Worm (Caenorhabditis elegans) whole organism, L1 larva: Measurements from ENCODE around the gene ins-10.
A peak's percentile ranks its signal among the peaks of the same experiment; 100 is the strongest.

Source experiments
- C04F5.9 ChIP-seq: sonication (generic microtip); optimal IDR thresholded peaks from 2 replicates; lab custom pipeline; 2016; ENCODE audit warnings: missing genetic modification characterization, missing compliant biosample characterization
- C16A3.4 ChIP-seq: fragments of 150-350 bp; optimal IDR thresholded peaks from 2 replicates; lab custom pipeline; 2014; ENCODE audit warnings: missing biosample characterization, missing genetic modification characterization
- C34B4.2 ChIP-seq: sonication (generic microtip); optimal IDR thresholded peaks from 2 replicates; lab custom pipeline; 2017; ENCODE audit warnings: mild to moderate bottlenecking, missing genetic modification characterization, missing compliant biosample characterization
- aly-2 ChIP-seq: fragments of 150-350 bp; optimal IDR thresholded peaks from 2 replicates; lab custom pipeline; 2014; ENCODE audit warnings: missing biosample characterization, missing genetic modification characterization
- ceh-63 ChIP-seq: fragments of 200-800 bp; sonication (Bioruptor generic); optimal IDR thresholded peaks from 2 replicates; lab custom pipeline; 2018; ENCODE audit warnings: mild to moderate bottlenecking, missing genetic modification characterization, missing compliant biosample characterization
- ceh-8 ChIP-seq: fragments of 200-800 bp; sonication (Bioruptor generic); optimal IDR thresholded peaks from 2 replicates; lab custom pipeline; 2018; ENCODE audit warnings: mild to moderate bottlenecking, missing genetic modification characterization, moderate library complexity, missing compliant biosample characterization
- ceh-82 ChIP-seq, 3 experiments: fragments of 150-350 bp in 1 of 3; sonication (generic microtip) in 2 of 3; optimal IDR thresholded peaks; 2 replicates each; lab custom pipeline; 2014 to 2017; ENCODE audit warnings: missing biosample characterization in 3 of 3, missing genetic modification characterization in 3 of 3
- dpl-1 ChIP-seq, 3 experiments: fragments of 150-350 bp in 2 of 3; sonication (generic microtip) in 1 of 3; optimal IDR thresholded peaks; 2 replicates each; lab custom pipeline; 2014 to 2017; ENCODE audit warnings: missing biosample characterization in 3 of 3, missing genetic modification characterization in 3 of 3, missing genetic modification reagents in 3 of 3
- efl-1 ChIP-seq, 4 experiments: fragments of 150-350 bp; optimal IDR thresholded peaks in 3 of 4; peaks in 1 of 4; 1 replicate in 1 of 4; 2 replicates in 3 of 4; lab custom pipeline; 2014; ENCODE audit warnings: missing biosample characterization in 2 of 4, missing genetic modification characterization in 2 of 4, missing genetic modification reagents in 2 of 4
- egl-13 ChIP-seq: sonication (generic microtip); optimal IDR thresholded peaks from 2 replicates; lab custom pipeline; 2016; ENCODE audit warnings: missing genotype, missing genetic modification reagents, missing genetic modification characterization, missing compliant biosample characterization
- egl-27 ChIP-seq, 2 experiments: fragments of 150-350 bp in 1 of 2; sonication (generic microtip); optimal IDR thresholded peaks; 3 replicates each; lab custom pipeline; 2017 to 2018; ENCODE audit warnings: missing biosample characterization in 2 of 2, missing genetic modification characterization in 2 of 2, missing genetic modification reagents in 2 of 2
- elt-2 ChIP-seq: sonication (generic microtip); optimal IDR thresholded peaks from 2 replicates; lab custom pipeline; 2016; ENCODE audit warnings: missing genetic modification characterization, mild to moderate bottlenecking, inconsistent platforms, missing compliant biosample characterization, missing genetic modification reagents
- elt-3 ChIP-seq, 6 experiments: fragments of 150-350 bp in 1 of 6; sonication (generic microtip); optimal IDR thresholded peaks; 2 replicates each; lab custom pipeline; 2017 to 2018; ENCODE audit warnings: missing biosample characterization in 6 of 6, missing genetic modification characterization in 6 of 6, inconsistent platforms in 1 of 6
- ets-5 ChIP-seq: fragments of 200-800 bp; sonication (Bioruptor generic); IDR thresholded peaks from 2 replicates; pipeline ENCODE4 v1.3.6; 2022; ENCODE audit warnings: missing genetic modification characterization, missing compliant biosample characterization
- fkh-10 ChIP-seq: sonication (generic microtip); optimal IDR thresholded peaks from 2 replicates; lab custom pipeline; 2017; ENCODE audit warnings: missing biosample characterization, missing genetic modification reagents, missing genetic modification characterization
- fkh-4 ChIP-seq: sonication (generic microtip); optimal IDR thresholded peaks from 2 replicates; lab custom pipeline; 2016; ENCODE audit warnings: missing compliant biosample characterization, missing genetic modification characterization, borderline replicate concordance
- fos-1 ChIP-seq: fragments of 150-350 bp; optimal IDR thresholded peaks from 2 replicates; lab custom pipeline; 2014; ENCODE audit warnings: missing biosample characterization, missing genetic modification characterization
- grh-1 ChIP-seq: fragments of 200-800 bp; sonication (Bioruptor generic); IDR thresholded peaks from 2 replicates; pipeline ENCODE4 v1.3.6; 2022; ENCODE audit warnings: missing genetic modification reagents, missing genetic modification characterization, missing compliant biosample characterization
- hlh-17 ChIP-seq: fragments of 200-800 bp; sonication (Bioruptor generic); optimal IDR thresholded peaks from 2 replicates; lab custom pipeline; 2018; ENCODE audit warnings: missing genetic modification characterization, mild to moderate bottlenecking, missing compliant biosample characterization, moderate library complexity, borderline replicate concordance
- irx-1 ChIP-seq: sonication (generic microtip); optimal IDR thresholded peaks from 2 replicates; lab custom pipeline; 2016; ENCODE audit warnings: missing genetic modification characterization, missing compliant biosample characterization
- isw-1 ChIP-seq: fragments of 200-800 bp; sonication (Bioruptor generic); IDR thresholded peaks from 2 replicates; pipeline ENCODE4 v1.3.6; 2022; ENCODE audit warnings: missing genetic modification characterization, missing compliant biosample characterization
- jun-1 ChIP-seq: fragments of 150-350 bp; optimal IDR thresholded peaks from 2 replicates; lab custom pipeline; 2014; ENCODE audit warnings: missing biosample characterization, missing genetic modification reagents, missing genetic modification characterization
- lin-13 ChIP-seq: fragments of 150-350 bp; optimal IDR thresholded peaks from 2 replicates; lab custom pipeline; 2014; ENCODE audit warnings: missing biosample characterization, missing genetic modification reagents, missing genetic modification characterization
- lin-14 ChIP-seq: fragments of 200-800 bp; sonication (Bioruptor generic); optimal IDR thresholded peaks from 2 replicates; lab custom pipeline; 2018; ENCODE audit warnings: mild to moderate bottlenecking, missing genetic modification characterization, moderate library complexity, missing compliant biosample characterization
- lin-15B ChIP-seq: fragments of 150-350 bp; sonication (generic microtip); optimal IDR thresholded peaks from 3 replicates; lab custom pipeline; 2014; ENCODE audit warnings: missing biosample characterization, missing genetic modification characterization
- lin-39 ChIP-seq: fragments of 150-350 bp; optimal IDR thresholded peaks from 2 replicates; lab custom pipeline; 2014; ENCODE audit warnings: missing biosample characterization, missing genetic modification reagents, missing genetic modification characterization
- lir-3 ChIP-seq: sonication (generic microtip); optimal IDR thresholded peaks from 2 replicates; lab custom pipeline; 2016; ENCODE audit warnings: mild to moderate bottlenecking, missing genetic modification characterization, moderate library complexity, missing compliant biosample characterization; ENCODE audit not compliant: poor library complexity
- lsy-2 ChIP-seq, 2 experiments: fragments of 150-350 bp; optimal IDR thresholded peaks; 2 replicates each; lab custom pipeline; 2014; ENCODE audit warnings: missing biosample characterization in 2 of 2, missing genetic modification characterization in 2 of 2
- mdl-1 ChIP-seq, 2 experiments: fragments of 150-350 bp; optimal IDR thresholded peaks; 2 replicates each; lab custom pipeline; 2014 to 2017; ENCODE audit warnings: missing biosample characterization in 2 of 2, missing genetic modification characterization in 2 of 2, inconsistent platforms in 1 of 2
- nhr-19 ChIP-seq: fragments of 200-800 bp; sonication (Bioruptor generic); conservative IDR thresholded peaks from 2 replicates; pipeline ENCODE4 v1.3.6; 2022; ENCODE audit warnings: missing genetic modification characterization, missing compliant biosample characterization
- nhr-20 ChIP-seq: sonication (generic microtip); optimal IDR thresholded peaks from 2 replicates; lab custom pipeline; 2016; ENCODE audit warnings: mild to moderate bottlenecking, missing genetic modification characterization, missing compliant biosample characterization
- nhr-237 ChIP-seq: fragments of 150-350 bp; optimal IDR thresholded peaks from 2 replicates; lab custom pipeline; 2014; ENCODE audit warnings: missing biosample characterization, missing genetic modification characterization
- nhr-71 ChIP-seq: sonication (generic microtip); optimal IDR thresholded peaks from 2 replicates; lab custom pipeline; 2016; ENCODE audit warnings: mild to moderate bottlenecking, missing genetic modification characterization, moderate library complexity, missing compliant biosample characterization
- nhr-76 ChIP-seq: sonication (generic microtip); optimal IDR thresholded peaks from 2 replicates; lab custom pipeline; 2017; ENCODE audit warnings: missing biosample characterization, missing genetic modification characterization
- nhr-77 ChIP-seq: fragments of 150-350 bp; optimal IDR thresholded peaks from 2 replicates; lab custom pipeline; 2014; ENCODE audit warnings: missing biosample characterization, missing genetic modification characterization
- nhr-90 ChIP-seq: sonication (generic microtip); optimal IDR thresholded peaks from 2 replicates; lab custom pipeline; 2016; ENCODE audit warnings: mild to moderate bottlenecking, missing genetic modification characterization, missing compliant biosample characterization; ENCODE audit not compliant: poor library complexity
- pax-3 ChIP-seq: fragments of 200-800 bp; sonication (Bioruptor generic); optimal IDR thresholded peaks from 2 replicates; lab custom pipeline; 2018; ENCODE audit warnings: mild to moderate bottlenecking, missing genetic modification characterization, moderate library complexity, missing compliant biosample characterization
- rnt-1 ChIP-seq: sonication (generic microtip); optimal IDR thresholded peaks from 2 replicates; lab custom pipeline; 2016; ENCODE audit warnings: mild to moderate bottlenecking, missing genetic modification characterization, moderate library complexity, missing compliant biosample characterization
- sox-4 ChIP-seq: sonication (generic microtip); optimal IDR thresholded peaks from 2 replicates; lab custom pipeline; 2016; ENCODE audit warnings: missing genetic modification characterization, missing compliant biosample characterization
- swsn-7 ChIP-seq: sonication (generic microtip); optimal IDR thresholded peaks from 2 replicates; lab custom pipeline; 2016; ENCODE audit warnings: missing genetic modification characterization, missing compliant biosample characterization
- unc-130 ChIP-seq: fragments of 150-350 bp; optimal IDR thresholded peaks from 2 replicates; lab custom pipeline; 2017; ENCODE audit warnings: missing biosample characterization, missing genetic modification characterization, inconsistent platforms
- vab-15 ChIP-seq: sonication (generic microtip); optimal IDR thresholded peaks from 2 replicates; lab custom pipeline; 2017; ENCODE audit warnings: missing genotype, mild to moderate bottlenecking, missing genetic modification characterization, missing compliant biosample characterization
- xbp-1 ChIP-seq: sonication (generic microtip); optimal IDR thresholded peaks from 2 replicates; lab custom pipeline; 2016; ENCODE audit warnings: missing genetic modification characterization, missing compliant biosample characterization
- ztf-11 ChIP-seq, 2 experiments: sonication (generic microtip); optimal IDR thresholded peaks; 2 replicates each; lab custom pipeline; 2016 to 2017; ENCODE audit warnings: missing genetic modification characterization in 2 of 2, missing biosample characterization in 1 of 2, missing compliant biosample characterization in 1 of 2
- ztf-4 ChIP-seq: fragments of 150-350 bp; optimal IDR thresholded peaks from 2 replicates; lab custom pipeline; 2014; ENCODE audit warnings: missing biosample characterization, missing genetic modification characterization

Gene ins-10

DNA sequence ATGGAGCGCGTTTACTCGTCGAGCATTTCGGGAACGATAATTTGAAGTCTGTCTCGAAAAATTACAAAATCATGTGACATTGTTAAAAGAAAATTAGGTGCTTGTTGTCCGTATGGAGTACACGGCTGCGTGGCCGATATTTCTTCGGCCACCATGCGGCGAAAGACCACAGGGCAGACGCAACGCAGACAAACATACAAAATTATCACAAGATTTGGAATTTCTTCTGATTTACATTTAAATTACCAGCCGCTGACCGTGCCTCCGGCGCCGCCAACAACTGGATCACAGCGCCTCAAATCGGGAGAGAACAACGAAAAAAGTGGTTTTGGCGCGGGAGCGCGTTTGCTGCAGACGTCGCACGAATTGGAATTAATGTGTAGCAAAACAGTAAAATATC is 21.3 kb downstream of the ins-10 start (continued):
- peak; percentile 92 for TF ChIP-seq C34B4.2 (tag; lab: Kevin White, UChicago)
- peak; percentile 100 for TF ChIP-seq nhr-90
- TF ChIP-seq lin-13 (GFP tag; lab: Kevin White, UChicago) = peak; percentile 92
- TF ChIP-seq irx-1 (tag; lab: Kevin White, UChicago) = peak; percentile 99
- TF ChIP-seq C04F5.9 = peak; percentile 96
- TF ChIP-seq lir-3 (tag; lab: Kevin White, UChicago) = peak; percentile 99
- TF ChIP-seq egl-13 (tag; lab: Kevin White, UChicago) = peak; percentile 98
- TF ChIP-seq C16A3.4 (tag; lab: Kevin White, UChicago) = peak; percentile 82
- peak in 4 of 6 experiments; percentile 18 to 85 (median 64) for TF ChIP-seq elt-3 (tag; optimal IDR thresholded peaks at IDR 0.05; lab: Kevin White, UChicago)
- peak; percentile 100 for TF ChIP-seq pax-3 (tag; lab: Kevin White, UChicago)
- TF ChIP-seq efl-1 (optimal IDR thresholded peaks at IDR 0.05; lab: Kevin White, UChicago) = peak; percentile 90 to 91
- peak; percentile 84 to 99 for TF ChIP-seq efl-1 (GFP tag; optimal IDR thresholded peaks at IDR 0.05 in 1 of 2; lab: Kevin White, UChicago)
- peak in 1 of 2 experiments; percentile 100 for TF ChIP-seq ztf-11 (tag; optimal IDR thresholded peaks at IDR 0.05; lab: Kevin White, UChicago)
- TF ChIP-seq xbp-1 (tag; lab: Kevin White, UChicago) = peak; percentile 96
- TF ChIP-seq swsn-7 (tag; lab: Kevin White, UChicago) = peak; percentile 98
- TF ChIP-seq lsy-2 (tag; optimal IDR thresholded peaks at IDR 0.05; lab: Kevin White, UChicago) = peak; percentile 87 to 91
- peak; percentile 29 for TF ChIP-seq fkh-10 (GFP tag; lab: Kevin White, UChicago)
- peak; percentile 96 for TF ChIP-seq elt-2 (tag; lab: Kevin White, UChicago)
- TF ChIP-seq jun-1 (tag; lab: Kevin White, UChicago) = peak; percentile 87
- peak; percentile 1 for TF ChIP-seq nhr-76 (tag; lab: Kevin White, UChicago)
- peak; percentile 88 for TF ChIP-seq vab-15 (tag; lab: Kevin White, UChicago)
- peak; percentile 66 for TF ChIP-seq fos-1
- peak; percentile 99 for TF ChIP-seq isw-1 (GFP tag; lab: Robert Waterston, UW)
- TF ChIP-seq lin-15B (tag; lab: Kevin White, UChicago) = peak; percentile 65
- TF ChIP-seq unc-130 (tag; lab: Kevin White, UChicago) = peak; percentile 98
- peak; percentile 100 for TF ChIP-seq fkh-4 (tag; lab: Kevin White, UChicago)
- peak; percentile 99 for TF ChIP-seq nhr-20 (tag; lab: Kevin White, UChicago)
- peak; percentile 63 for TF ChIP-seq nhr-237 (tag; lab: Kevin White, UChicago)
- TF ChIP-seq ceh-82 (tag; optimal IDR thresholded peaks at IDR 0.05; lab: Kevin White, UChicago) = peak; percentile 90 to 92 (median 91)
- peak; percentile 98 for TF ChIP-seq lin-14 (GFP tag; lab: Kevin White, UChicago)
- peak; percentile 31 for TF ChIP-seq aly-2 (tag; lab: Kevin White, UChicago)
- TF ChIP-seq grh-1 (GFP tag; lab: Robert Waterston, UW) = peak; percentile 99
- peak; percentile 80 to 87 (median 81) for TF ChIP-seq dpl-1 (GFP tag; optimal IDR thresholded peaks at IDR 0.05; lab: Kevin White, UChicago)
- peak; percentile 98 for TF ChIP-seq sox-4
- TF ChIP-seq hlh-17 (GFP tag; lab: Kevin White, UChicago) = peak; percentile 94
- peak; percentile 99 for TF ChIP-seq nhr-71 (tag; lab: Kevin White, UChicago)
- peak in 1 of 2 experiments; percentile 4 for TF ChIP-seq egl-27 (tag; optimal IDR thresholded peaks at IDR 0.05; lab: Kevin White, UChicago)
- peak; percentile 67; the same call in 1 of the 2 replicates for TF ChIP-seq ets-5
- peak; percentile 95 for TF ChIP-seq ztf-4
- TF ChIP-seq ceh-63 (GFP tag; lab: Kevin White, UChicago) = peak; percentile 97
- TF ChIP-seq nhr-77 (tag; lab: Kevin White, UChicago) = peak; percentile 82
- peak; percentile 100 for TF ChIP-seq nhr-19 (GFP tag; lab: Robert Waterston, UW)
- TF ChIP-seq lin-39 = peak; percentile 93
- TF ChIP-seq mdl-1 (tag; optimal IDR thresholded peaks at IDR 0.05; lab: Kevin White, UChicago) = peak in 1 of 2 experiments; percentile 90
- peak; percentile 97 for TF ChIP-seq ceh-8 (GFP tag; lab: Kevin White, UChicago)
- peak; percentile 100 for TF ChIP-seq rnt-1 (tag; lab: Kevin White, UChicago)
